Fruit fly (Drosophila melanogaster): ENCODE data around the gene CG8460.

CG8460 gene

dm6 chr2L:8196757-8197530 lies at the start of gene CG8460, which contains the start of gene CG8475:
Gene CG8460 (plus strand): TSS chr2L:8197193.
Gene CG8475 (minus strand): TSS chr2L:8196918.
- TF ChIP-seq woc (GFP tag; optimal IDR thresholded peaks at IDR 0.05), result no peak
- TF ChIP-seq br (GFP tag; optimal IDR thresholded peaks at IDR 0.05), result no peak
- TF ChIP-seq lola (GFP tag; optimal IDR thresholded peaks at IDR 0.05), result no peak
- TF ChIP-seq h (GFP tag; optimal IDR thresholded peaks at IDR 0.05), result no peak
- no peak for TF ChIP-seq CG32264 (GFP tag; optimal IDR thresholded peaks at IDR 0.05)
- TF ChIP-seq sage (GFP tag; optimal IDR thresholded peaks at IDR 0.05), result no peak
- TF ChIP-seq Jra (GFP tag; optimal IDR thresholded peaks at IDR 0.05), result no peak
- no peak for TF ChIP-seq Hnf4 (GFP tag; optimal IDR thresholded peaks at IDR 0.05)
- TF ChIP-seq Abd-B (GFP tag; optimal IDR thresholded peaks at IDR 0.05), result no peak
- no peak for TF ChIP-seq fru (GFP tag; optimal IDR thresholded peaks at IDR 0.05)
- no peak for TF ChIP-seq rgr (GFP tag; optimal IDR thresholded peaks at IDR 0.05)
- no peak for TF ChIP-seq Dfd (GFP tag; optimal IDR thresholded peaks at IDR 0.05)
- no peak for TF ChIP-seq Vsx2 (GFP tag; optimal IDR thresholded peaks at IDR 0.05; ENCODE audit: partially characterized antibody)
- TF ChIP-seq Dif (GFP tag; optimal IDR thresholded peaks at IDR 0.05; ENCODE audit: partially characterized antibody), result no peak
- no peak for TF ChIP-seq sv (GFP tag; optimal IDR thresholded peaks at IDR 0.05)

DNA sequence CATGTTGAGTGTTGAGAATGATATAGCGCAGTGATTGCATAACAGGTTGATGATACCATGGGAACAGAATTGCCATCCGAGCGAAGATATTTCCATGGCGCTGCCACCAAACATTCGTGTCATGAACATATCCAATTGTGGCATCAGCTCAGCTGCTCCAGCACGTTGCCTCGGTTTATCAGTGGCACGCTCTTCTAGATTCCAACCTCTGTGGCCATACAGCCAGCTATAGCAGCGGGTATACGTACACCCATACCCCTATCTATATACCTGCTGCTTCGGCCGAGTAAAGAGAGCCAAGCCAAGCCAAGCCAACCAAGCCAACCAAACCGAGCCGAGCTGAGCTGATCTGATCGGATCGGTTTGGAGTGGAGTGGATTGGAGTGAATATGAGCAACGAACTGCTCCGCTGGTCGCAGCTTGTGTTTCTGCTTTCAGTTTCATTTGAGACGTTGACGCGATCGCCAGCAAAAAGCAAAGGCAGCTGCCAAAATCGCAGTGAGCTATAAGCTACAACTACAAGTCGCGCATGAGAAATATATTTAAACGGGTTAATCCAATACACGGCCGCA lies 48.4 kb upstream of the CG8460 start:
- TF ChIP-seq Sp1 (GFP tag; optimal IDR thresholded peaks at IDR 0.05), result peak; percentile 6
- TF ChIP-seq h (GFP tag; optimal IDR thresholded peaks at IDR 0.05), result peak; percentile 5
- no peak for TF ChIP-seq br (GFP tag; optimal IDR thresholded peaks at IDR 0.05)
- TF ChIP-seq rgr (GFP tag; optimal IDR thresholded peaks at IDR 0.05), result peak; percentile 26

DNA sequence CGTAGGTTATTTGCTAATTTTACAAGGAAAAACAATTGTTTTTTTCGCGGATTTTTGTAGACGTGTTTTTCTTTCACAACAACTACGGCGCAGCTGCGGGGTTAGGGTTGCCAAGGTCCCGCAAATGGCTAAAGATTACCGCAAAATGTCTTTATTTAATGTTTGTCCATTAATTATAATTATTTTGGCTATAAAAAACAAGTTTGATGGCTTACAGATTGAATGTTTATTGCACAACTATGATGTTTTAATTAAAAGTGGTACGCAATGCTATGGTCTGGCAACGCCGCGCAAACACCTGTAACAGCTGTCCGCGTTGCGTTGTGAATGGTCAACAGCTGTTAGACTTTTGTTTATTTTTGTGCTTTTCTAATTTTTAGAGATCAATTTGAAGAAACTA lies 40.3 kb upstream of the CG8460 start:
- no peak for TF ChIP-seq Dfd (GFP tag; optimal IDR thresholded peaks at IDR 0.05)
- TF ChIP-seq psq (GFP tag; optimal IDR thresholded peaks at IDR 0.05), result peak; percentile 47
- peak; percentile 71 for TF ChIP-seq ey (GFP tag; optimal IDR thresholded peaks at IDR 0.05)
- TF ChIP-seq brk (GFP tag; optimal IDR thresholded peaks at IDR 0.05), result peak; percentile 57
- TF ChIP-seq GATAd (GFP tag; optimal IDR thresholded peaks at IDR 0.05), result peak; percentile 20
- TF ChIP-seq Mio (GFP tag; optimal IDR thresholded peaks at IDR 0.05), result no peak
- peak; percentile 61 for TF ChIP-seq fru (GFP tag; optimal IDR thresholded peaks at IDR 0.05)
- TF ChIP-seq Jra (GFP tag; optimal IDR thresholded peaks at IDR 0.05), result peak; percentile 35
- TF ChIP-seq dl (GFP tag; optimal IDR thresholded peaks at IDR 0.05; ENCODE audit: insufficient read depth in 1 of 2, partially characterized antibody in 2 of 2), result no peak
- TF ChIP-seq Sp1 (GFP tag; optimal IDR thresholded peaks at IDR 0.05), result peak; percentile 52
- TF ChIP-seq dmrt93B (GFP tag; optimal IDR thresholded peaks at IDR 0.05), result no peak
- TF ChIP-seq pan (optimal IDR thresholded peaks at IDR 0.05), result no peak
- no peak for TF ChIP-seq Rel (GFP tag; optimal IDR thresholded peaks at IDR 0.05)
- TF ChIP-seq Rel (tag; optimal IDR thresholded peaks at IDR 0.05), result peak; percentile 83
- peak; percentile 82 for TF ChIP-seq h (GFP tag; optimal IDR thresholded peaks at IDR 0.05)
- peak; percentile 74 for TF ChIP-seq HLH106 (tag; optimal IDR thresholded peaks at IDR 0.05)
- no peak for TF ChIP-seq sage (GFP tag; optimal IDR thresholded peaks at IDR 0.05)
- no peak for TF ChIP-seq Myc (optimal IDR thresholded peaks at IDR 0.05)
- no peak for TF ChIP-seq lola (GFP tag; optimal IDR thresholded peaks at IDR 0.05)
- peak; percentile 41 for TF ChIP-seq CG9705 (GFP tag; optimal IDR thresholded peaks at IDR 0.05)
- TF ChIP-seq Hr78 (GFP tag; optimal IDR thresholded peaks at IDR 0.05), result no peak
- peak; percentile 40 for TF ChIP-seq woc (GFP tag; optimal IDR thresholded peaks at IDR 0.05)
- no peak for TF ChIP-seq usp (GFP tag; optimal IDR thresholded peaks at IDR 0.05)
- no peak for TF ChIP-seq N (GFP tag; optimal IDR thresholded peaks at IDR 0.05)
- no peak for TF ChIP-seq Vsx2 (GFP tag; optimal IDR thresholded peaks at IDR 0.05; ENCODE audit: partially characterized antibody)
- no peak for TF ChIP-seq Abd-B (GFP tag; optimal IDR thresholded peaks at IDR 0.05)
- no peak for TF ChIP-seq CG32264 (GFP tag; optimal IDR thresholded peaks at IDR 0.05)
- TF ChIP-seq CrebA (GFP tag; optimal IDR thresholded peaks at IDR 0.05; ENCODE audit: borderline replicate concordance), result no peak
- no peak for TF ChIP-seq dsf (GFP tag; optimal IDR thresholded peaks at IDR 0.05; ENCODE audit: borderline replicate concordance)
- TF ChIP-seq tai (GFP tag; optimal IDR thresholded peaks at IDR 0.05), result peak; percentile 68
- no peak for TF ChIP-seq Hr83 (GFP tag; optimal IDR thresholded peaks at IDR 0.05; ENCODE audit: poor library complexity, severe bottlenecking)
- TF ChIP-seq rgr (GFP tag; optimal IDR thresholded peaks at IDR 0.05), result peak; percentile 78
- TF ChIP-seq sv (GFP tag; optimal IDR thresholded peaks at IDR 0.05), result peak; percentile 66
- peak; percentile 76 for TF ChIP-seq br (GFP tag; optimal IDR thresholded peaks at IDR 0.05)
- TF ChIP-seq OdsH (GFP tag; optimal IDR thresholded peaks at IDR 0.05), result peak; percentile 38
- no peak for TF ChIP-seq Dif (GFP tag; optimal IDR thresholded peaks at IDR 0.05; ENCODE audit: partially characterized antibody)
- TF ChIP-seq Hnf4 (GFP tag; optimal IDR thresholded peaks at IDR 0.05), result peak; percentile 79
- peak; percentile 7 to 78 for TF ChIP-seq foxo (GFP tag; optimal IDR thresholded peaks at IDR 0.05)
- TF ChIP-seq jim (GFP tag; optimal IDR thresholded peaks at IDR 0.05), result no peak
